Worm (Caenorhabditis elegans): ENCODE measurements around the gene T25E12.6.

T25E12.6 gene

ce11 chrV:16716574-16716973 lies 25.6 kb upstream of the T25E12.6 start, which contains the start of gene srh-137:
Gene srh-137 (minus strand): TSS chrV:16716674.
- no peak for TF ChIP-seq T22C8.4 (GFP tag; IDR thresholded peaks at IDR 0.05)
- TF ChIP-seq flt-1 (GFP tag; IDR thresholded peaks at IDR 0.05): no peak
- no peak for TF ChIP-seq ztf-29 (GFP tag; IDR thresholded peaks at IDR 0.05)
- no peak for TF ChIP-seq ref-1 (GFP tag; conservative IDR thresholded peaks at IDR 0.05)
- no peak for TF ChIP-seq tab-1 (GFP tag; IDR thresholded peaks at IDR 0.05)
- no peak for TF ChIP-seq klf-2 (GFP tag; conservative IDR thresholded peaks at IDR 0.05)
- no peak for TF ChIP-seq ztf-23 (GFP tag; IDR thresholded peaks at IDR 0.05)
- no peak for TF ChIP-seq cog-1 (tag; optimal IDR thresholded peaks at IDR 0.05)
- no peak for TF ChIP-seq med-1 (GFP tag; optimal IDR thresholded peaks at IDR 0.05; ENCODE audit: insufficient read depth)

ce11 chrV:16723744-16724143 lies 18.5 kb upstream of the T25E12.6 start, which contains the start of gene nhr-112:
Gene nhr-112 (minus strand): TSS chrV:16723844.
- TF ChIP-seq flt-1 (GFP tag; IDR thresholded peaks at IDR 0.05) (no peak), klf-2 (GFP tag; conservative IDR thresholded peaks at IDR 0.05) (no peak), ztf-29 (GFP tag; IDR thresholded peaks at IDR 0.05) (no peak), med-1 (GFP tag; optimal IDR thresholded peaks at IDR 0.05; ENCODE audit: insufficient read depth) (no peak), tab-1 (GFP tag; IDR thresholded peaks at IDR 0.05) (no peak), T22C8.4 (GFP tag; IDR thresholded peaks at IDR 0.05) (no peak), ztf-23 (GFP tag; IDR thresholded peaks at IDR 0.05) (no peak), cog-1 (tag; optimal IDR thresholded peaks at IDR 0.05) (no peak), ref-1 (GFP tag; conservative IDR thresholded peaks at IDR 0.05) (no peak)

- TF ChIP-seq med-1 (GFP tag; optimal IDR thresholded peaks at IDR 0.05; ENCODE audit: insufficient read depth) (no peak), ztf-23 (GFP tag; IDR thresholded peaks at IDR 0.05) (no peak), klf-2 (GFP tag; conservative IDR thresholded peaks at IDR 0.05) (no peak), tab-1 (GFP tag; IDR thresholded peaks at IDR 0.05) (no peak), flt-1 (GFP tag; IDR thresholded peaks at IDR 0.05) (no peak), T22C8.4 (GFP tag; IDR thresholded peaks at IDR 0.05) (no peak), ztf-29 (GFP tag; IDR thresholded peaks at IDR 0.05) (no peak), ref-1 (GFP tag; conservative IDR thresholded peaks at IDR 0.05) (no peak), cog-1 (tag; optimal IDR thresholded peaks at IDR 0.05) (no peak)
Measured at ce11 chrV:16724574-16724973, 17.6 kb upstream of the T25E12.6 start.

- no peak for TF ChIP-seq ztf-23 (GFP tag; IDR thresholded peaks at IDR 0.05)
- TF ChIP-seq flt-1 (GFP tag; IDR thresholded peaks at IDR 0.05): no peak
- no peak for TF ChIP-seq T22C8.4 (GFP tag; IDR thresholded peaks at IDR 0.05)
- TF ChIP-seq klf-2 (GFP tag; conservative IDR thresholded peaks at IDR 0.05): no peak
- no peak for TF ChIP-seq ztf-29 (GFP tag; IDR thresholded peaks at IDR 0.05)
- TF ChIP-seq ref-1 (GFP tag; conservative IDR thresholded peaks at IDR 0.05): no peak
- no peak for TF ChIP-seq med-1 (GFP tag; optimal IDR thresholded peaks at IDR 0.05; ENCODE audit: insufficient read depth)
- TF ChIP-seq tab-1 (GFP tag; IDR thresholded peaks at IDR 0.05): no peak
- no peak for TF ChIP-seq cog-1 (tag; optimal IDR thresholded peaks at IDR 0.05)
Measured at ce11 chrV:16725955-16726354, 16.3 kb upstream of the T25E12.6 start.

ce11 chrV:16726915-16727314 lies 15.3 kb upstream of the T25E12.6 start, which contains the start of gene T25E12.14:
Gene T25E12.14 (plus strand): TSS chrV:16727215.
- TF ChIP-seq tab-1 (GFP tag; IDR thresholded peaks at IDR 0.05) (no peak), ztf-29 (GFP tag; IDR thresholded peaks at IDR 0.05) (no peak), med-1 (GFP tag; optimal IDR thresholded peaks at IDR 0.05; ENCODE audit: insufficient read depth) (no peak), ztf-23 (GFP tag; IDR thresholded peaks at IDR 0.05) (no peak), ref-1 (GFP tag; conservative IDR thresholded peaks at IDR 0.05) (no peak), flt-1 (GFP tag; IDR thresholded peaks at IDR 0.05) (no peak), klf-2 (GFP tag; conservative IDR thresholded peaks at IDR 0.05) (no peak), cog-1 (tag; optimal IDR thresholded peaks at IDR 0.05) (no peak), T22C8.4 (GFP tag; IDR thresholded peaks at IDR 0.05) (no peak)

- TF ChIP-seq flt-1 (GFP tag; IDR thresholded peaks at IDR 0.05): no peak
- TF ChIP-seq T22C8.4 (GFP tag; IDR thresholded peaks at IDR 0.05): no peak
- TF ChIP-seq cog-1 (tag; optimal IDR thresholded peaks at IDR 0.05): no peak
- no peak for TF ChIP-seq ztf-29 (GFP tag; IDR thresholded peaks at IDR 0.05)
- no peak for TF ChIP-seq klf-2 (GFP tag; conservative IDR thresholded peaks at IDR 0.05)
- TF ChIP-seq ref-1 (GFP tag; conservative IDR thresholded peaks at IDR 0.05): no peak
- TF ChIP-seq tab-1 (GFP tag; IDR thresholded peaks at IDR 0.05): no peak
- TF ChIP-seq med-1 (GFP tag; optimal IDR thresholded peaks at IDR 0.05; ENCODE audit: insufficient read depth): no peak
- TF ChIP-seq ztf-23 (GFP tag; IDR thresholded peaks at IDR 0.05): no peak
Measured at ce11 chrV:16728431-16728830, 13.8 kb upstream of the T25E12.6 start, which contains the start of gene fbxa-127. Gene fbxa-127 (plus strand): TSS chrV:16728731.

- TF ChIP-seq T22C8.4 (GFP tag; IDR thresholded peaks at IDR 0.05) (no peak), flt-1 (GFP tag; IDR thresholded peaks at IDR 0.05) (no peak), klf-2 (GFP tag; conservative IDR thresholded peaks at IDR 0.05) (no peak), med-1 (GFP tag; optimal IDR thresholded peaks at IDR 0.05; ENCODE audit: insufficient read depth) (no peak), ref-1 (GFP tag; conservative IDR thresholded peaks at IDR 0.05) (no peak), ztf-23 (GFP tag; IDR thresholded peaks at IDR 0.05) (no peak), cog-1 (tag; optimal IDR thresholded peaks at IDR 0.05) (no peak), ztf-29 (GFP tag; IDR thresholded peaks at IDR 0.05) (no peak), tab-1 (GFP tag; IDR thresholded peaks at IDR 0.05) (no peak)
Measured at ce11 chrV:16729961-16730360, 12.3 kb upstream of the T25E12.6 start, which contains the start of gene srz-99. Gene srz-99 (plus strand): TSS chrV:16730261.

- TF ChIP-seq flt-1 (GFP tag; IDR thresholded peaks at IDR 0.05) (no peak), ztf-23 (GFP tag; IDR thresholded peaks at IDR 0.05) (no peak), ref-1 (GFP tag; conservative IDR thresholded peaks at IDR 0.05) (no peak), tab-1 (GFP tag; IDR thresholded peaks at IDR 0.05) (no peak), med-1 (GFP tag; optimal IDR thresholded peaks at IDR 0.05; ENCODE audit: insufficient read depth) (no peak), klf-2 (GFP tag; conservative IDR thresholded peaks at IDR 0.05) (no peak), T22C8.4 (GFP tag; IDR thresholded peaks at IDR 0.05) (no peak)
Measured at ce11 chrV:16731600-16731999, 10.6 kb upstream of the T25E12.6 start, which contains the start of gene srz-100. Gene srz-100 (plus strand): TSS chrV:16731900.

ce11 chrV:16733681-16734080 lies 8.5 kb upstream of the T25E12.6 start, which contains the start of gene T25E12.16:
Gene T25E12.16 (minus strand): TSS chrV:16733781.
- TF ChIP-seq tab-1 (GFP tag; IDR thresholded peaks at IDR 0.05) (no peak), med-1 (GFP tag; optimal IDR thresholded peaks at IDR 0.05; ENCODE audit: insufficient read depth) (no peak), flt-1 (GFP tag; IDR thresholded peaks at IDR 0.05) (no peak), klf-2 (GFP tag; conservative IDR thresholded peaks at IDR 0.05) (no peak), ztf-29 (GFP tag; IDR thresholded peaks at IDR 0.05) (no peak), ref-1 (GFP tag; conservative IDR thresholded peaks at IDR 0.05) (no peak), T22C8.4 (GFP tag; IDR thresholded peaks at IDR 0.05) (no peak), ztf-23 (GFP tag; IDR thresholded peaks at IDR 0.05) (no peak), cog-1 (tag; optimal IDR thresholded peaks at IDR 0.05) (no peak)
